Fruit fly (Drosophila melanogaster) whole organism, embryonic: ENCODE data around the gene CG18557.

ENCODE experiments used
- Atf3 ChIP-seq: fragments of 200-800 bp; sonication (Bioruptor generic); optimal IDR thresholded peaks from 3 replicates; lab custom pipeline; 2016; ENCODE audit warnings: missing biosample characterization, missing genetic modification characterization
- B-H1 ChIP-seq: fragments of 200-800 bp; sonication (Bioruptor generic); IDR thresholded peaks from 3 replicates; pipeline ENCODE4 v1.3.6; 2022; ENCODE audit warnings: missing biosample characterization, missing genetic modification characterization
- CG10543 ChIP-seq: fragments of 200-800 bp; sonication (Bioruptor generic); optimal IDR thresholded peaks from 3 replicates; lab custom pipeline; 2017; ENCODE audit warnings: missing biosample characterization, mild to moderate bottlenecking, missing genetic modification characterization, moderate library complexity
- CG11504 ChIP-seq: fragments of 200-800 bp; sonication (Bioruptor generic); optimal IDR thresholded peaks from 3 replicates; lab custom pipeline; 2019; ENCODE audit warnings: missing biosample characterization, mild to moderate bottlenecking, missing genetic modification characterization, moderate library complexity
- CG11695 ChIP-seq: fragments of 200-800 bp; sonication (Bioruptor generic); IDR thresholded peaks from 3 replicates; pipeline ENCODE4 v1.3.6; 2022; ENCODE audit warnings: missing biosample characterization, missing genetic modification characterization
- CG12155 ChIP-seq: fragments of 200-800 bp; sonication (Bioruptor generic); optimal IDR thresholded peaks from 3 replicates; lab custom pipeline; 2016; ENCODE audit warnings: missing biosample characterization, missing genetic modification characterization
- CG13775 ChIP-seq: fragments of 200-800 bp; sonication (Bioruptor generic); optimal IDR thresholded peaks from 3 replicates; lab custom pipeline; 2017; ENCODE audit warnings: missing biosample characterization, mild to moderate bottlenecking, missing genetic modification characterization
- CG14710 ChIP-seq: fragments of 200-800 bp; sonication (Bioruptor generic); optimal IDR thresholded peaks from 3 replicates; lab custom pipeline; 2019; ENCODE audit warnings: missing biosample characterization, mild to moderate bottlenecking, missing genetic modification characterization, moderate library complexity
- CG1529 ChIP-seq: fragments of 200-800 bp; sonication (Bioruptor generic); optimal IDR thresholded peaks from 3 replicates; lab custom pipeline; 2018; ENCODE audit warnings: missing biosample characterization, missing genetic modification characterization
- CG1647 ChIP-seq: fragments of 200-800 bp; sonication (Bioruptor generic); optimal IDR thresholded peaks from 3 replicates; lab custom pipeline; 2016; ENCODE audit warnings: missing biosample characterization, missing genetic modification characterization
- CG16813 ChIP-seq: fragments of 200-800 bp; sonication (Bioruptor generic); IDR thresholded peaks from 3 replicates; pipeline ENCODE4 v1.3.6; 2022; ENCODE audit warnings: missing biosample characterization, missing genetic modification characterization; ENCODE audit not compliant: partially characterized antibody
- CG2712 ChIP-seq: fragments of 200-800 bp; optimal IDR thresholded peaks from 3 replicates; lab custom pipeline; 2019; ENCODE audit warnings: missing biosample characterization, mild to moderate bottlenecking, missing genetic modification characterization, moderate library complexity
- CG3065 ChIP-seq: fragments of 200-800 bp; sonication (Bioruptor generic); optimal IDR thresholded peaks from 2 replicates; lab custom pipeline; 2016; ENCODE audit warnings: missing biosample characterization, missing genetic modification characterization
- CG3281 ChIP-seq: fragments of 200-800 bp; sonication (Bioruptor generic); optimal IDR thresholded peaks from 3 replicates; lab custom pipeline; 2017; ENCODE audit warnings: missing biosample characterization, mild to moderate bottlenecking, missing genetic modification characterization
- CG34224 ChIP-seq: fragments of 200-800 bp; sonication (Bioruptor generic); IDR thresholded peaks from 3 replicates; pipeline ENCODE4 v1.3.6; 2022; ENCODE audit warnings: missing biosample characterization, missing genetic modification characterization; ENCODE audit not compliant: partially characterized antibody
- CG34376 ChIP-seq: fragments of 200-800 bp; sonication (Bioruptor generic); optimal IDR thresholded peaks from 2 replicates; lab custom pipeline; 2018; ENCODE audit warnings: missing biosample characterization, mild to moderate bottlenecking, missing genetic modification characterization
- CG4328 ChIP-seq: fragments of 200-800 bp; sonication (Bioruptor generic); optimal IDR thresholded peaks from 3 replicates; lab custom pipeline; 2017; ENCODE audit warnings: missing biosample characterization, missing genetic modification reagents, missing genetic modification characterization
- CG4360 ChIP-seq: fragments of 200-800 bp; sonication (Bioruptor generic); IDR thresholded peaks from 2 replicates; pipeline ENCODE4 v1.3.6; 2022; ENCODE audit warnings: missing biosample characterization, missing genetic modification characterization
- CG4617 ChIP-seq: fragments of 200-800 bp; sonication (Bioruptor generic); optimal IDR thresholded peaks from 3 replicates; lab custom pipeline; 2016; ENCODE audit warnings: missing biosample characterization, missing genetic modification characterization, borderline replicate concordance
- CG5180 ChIP-seq: fragments of 200-800 bp; sonication (Bioruptor generic); optimal IDR thresholded peaks from 3 replicates; lab custom pipeline; 2017; ENCODE audit warnings: missing biosample characterization, missing genetic modification characterization, mild to moderate bottlenecking, moderate library complexity, missing genetic modification reagents
- CG6654 ChIP-seq: fragments of 200-800 bp; sonication (Bioruptor generic); optimal IDR thresholded peaks from 2 replicates; lab custom pipeline; 2017; ENCODE audit warnings: missing biosample characterization, mild to moderate bottlenecking, missing genetic modification characterization
- CG6765 ChIP-seq: fragments of 200-800 bp; sonication (Bioruptor generic); optimal IDR thresholded peaks from 3 replicates; lab custom pipeline; 2017; ENCODE audit warnings: missing biosample characterization, mild to moderate bottlenecking, missing genetic modification characterization
- CG6854 ChIP-seq: fragments of 200-800 bp; sonication (Bioruptor generic); optimal IDR thresholded peaks from 3 replicates; lab custom pipeline; 2017; ENCODE audit warnings: missing biosample characterization, mild to moderate bottlenecking, missing genetic modification characterization
- CG8944 ChIP-seq: fragments of 200-800 bp; sonication (Bioruptor generic); optimal IDR thresholded peaks from 3 replicates; lab custom pipeline; 2016; ENCODE audit warnings: missing biosample characterization, missing genetic modification characterization
- CG9932 ChIP-seq: fragments of 200-800 bp; sonication (Bioruptor generic); IDR thresholded peaks from 2 replicates; pipeline ENCODE4 v1.3.6; 2022; ENCODE audit warnings: missing biosample characterization, missing genetic modification characterization
- Deaf1 ChIP-seq: fragments of 200-800 bp; optimal IDR thresholded peaks from 3 replicates; lab custom pipeline; 2019; ENCODE audit warnings: missing biosample characterization, mild to moderate bottlenecking, missing genetic modification characterization, moderate library complexity
- Gsc ChIP-seq: fragments of 200-800 bp; sonication (Bioruptor generic); IDR thresholded peaks from 2 replicates; pipeline ENCODE4 v1.3.6; 2022; ENCODE audit warnings: missing biosample characterization, missing genetic modification characterization
- Lhr ChIP-seq: fragments of 200-800 bp; sonication (Bioruptor generic); optimal IDR thresholded peaks from 3 replicates; lab custom pipeline; 2017; ENCODE audit warnings: mild to moderate bottlenecking, missing biosample characterization, missing genetic modification reagents, missing genetic modification characterization
- MTF-1 ChIP-seq: fragments of 200-800 bp; sonication (Bioruptor generic); optimal IDR thresholded peaks from 2 replicates; lab custom pipeline; 2018; ENCODE audit warnings: missing biosample characterization, mild to moderate bottlenecking, missing genetic modification characterization, borderline replicate concordance
- Mrtf ChIP-seq: fragments of 200-800 bp; sonication (Bioruptor generic); IDR thresholded peaks from 3 replicates; pipeline ENCODE4 v1.3.6; 2022; ENCODE audit warnings: missing biosample characterization, missing genetic modification characterization
- Neu2 ChIP-seq: fragments of 200-800 bp; sonication (Bioruptor generic); optimal IDR thresholded peaks from 3 replicates; lab custom pipeline; 2016; ENCODE audit warnings: missing biosample characterization, missing genetic modification characterization, borderline replicate concordance
- NfI ChIP-seq: fragments of 200-800 bp; sonication (Bioruptor generic); optimal IDR thresholded peaks from 3 replicates; lab custom pipeline; 2018; ENCODE audit warnings: missing biosample characterization, mild to moderate bottlenecking, missing genetic modification characterization, moderate library complexity
- PHDP ChIP-seq: fragments of 200-800 bp; sonication (Bioruptor generic); optimal IDR thresholded peaks from 3 replicates; lab custom pipeline; 2018; ENCODE audit warnings: missing biosample characterization, mild to moderate bottlenecking, missing genetic modification characterization, moderate library complexity
- Sry-δ ChIP-seq: fragments of 200-800 bp; sonication (Bioruptor generic); optimal IDR thresholded peaks from 2 replicates; lab custom pipeline; 2016; ENCODE audit warnings: missing biosample characterization, missing genetic modification characterization
- Xrp1 ChIP-seq: fragments of 200-800 bp; sonication (Bioruptor generic); IDR thresholded peaks from 2 replicates; pipeline ENCODE4 v1.3.6; 2022; ENCODE audit warnings: missing biosample characterization, missing genetic modification characterization
- ab ChIP-seq: fragments of 200-800 bp; sonication (Bioruptor generic); optimal IDR thresholded peaks from 2 replicates; lab custom pipeline; 2016; ENCODE audit warnings: missing biosample characterization, missing genetic modification characterization
- ara ChIP-seq: fragments of 200-800 bp; sonication (Bioruptor generic); IDR thresholded peaks from 2 replicates; pipeline ENCODE4 v1.3.6; 2022; ENCODE audit warnings: missing biosample characterization, missing genetic modification characterization
- chinmo ChIP-seq: fragments of 200-800 bp; sonication (Bioruptor generic); IDR thresholded peaks from 4 replicates; pipeline ENCODE4 v1.3.6; 2022; ENCODE audit warnings: missing biosample characterization, missing genetic modification characterization; ENCODE audit not compliant: partially characterized antibody
- exex ChIP-seq: fragments of 200-800 bp; sonication (Bioruptor generic); optimal IDR thresholded peaks from 4 replicates; lab custom pipeline; 2018; ENCODE audit warnings: missing biosample characterization, mild to moderate bottlenecking, missing genetic modification characterization, moderate library complexity
- grn ChIP-seq: fragments of 200-800 bp; sonication (Bioruptor generic); optimal IDR thresholded peaks from 3 replicates; lab custom pipeline; 2017; ENCODE audit warnings: missing biosample characterization, missing genetic modification characterization
- hb ChIP-seq: fragments of 200-800 bp; sonication (Bioruptor generic); IDR thresholded peaks from 3 replicates; pipeline ENCODE4 v1.3.6; 2022; ENCODE audit warnings: missing biosample characterization, missing genetic modification characterization; ENCODE audit not compliant: partially characterized antibody
- kah ChIP-seq: fragments of 200-800 bp; sonication (Bioruptor generic); optimal IDR thresholded peaks from 2 replicates; lab custom pipeline; 2018; ENCODE audit warnings: missing biosample characterization, mild to moderate bottlenecking, missing genetic modification characterization
- onecut ChIP-seq: fragments of 200-800 bp; sonication (Bioruptor generic); IDR thresholded peaks from 2 replicates; pipeline ENCODE4 v1.3.6; 2022; ENCODE audit warnings: missing biosample characterization, missing genetic modification characterization
- pita ChIP-seq: fragments of 200-800 bp; sonication (Bioruptor generic); optimal IDR thresholded peaks from 2 replicates; lab custom pipeline; 2017; ENCODE audit warnings: missing biosample characterization, mild to moderate bottlenecking, missing genetic modification characterization
- pros ChIP-seq: fragments of 200-800 bp; sonication (Bioruptor generic); optimal IDR thresholded peaks from 3 replicates; lab custom pipeline; 2019; ENCODE audit warnings: missing biosample characterization, mild to moderate bottlenecking, missing genetic modification characterization, moderate library complexity
- ranshi ChIP-seq: fragments of 200-800 bp; sonication (Bioruptor generic); IDR thresholded peaks from 2 replicates; pipeline ENCODE4 v1.3.6; 2022; ENCODE audit warnings: missing biosample characterization, missing genetic modification characterization
- sd ChIP-seq: fragments of 200-800 bp; sonication (Bioruptor generic); optimal IDR thresholded peaks from 3 replicates; lab custom pipeline; 2018; ENCODE audit warnings: missing biosample characterization, mild to moderate bottlenecking, missing genetic modification characterization, moderate library complexity
- sug ChIP-seq: fragments of 200-800 bp; optimal IDR thresholded peaks from 2 replicates; lab custom pipeline; 2019; ENCODE audit warnings: missing biosample characterization, mild to moderate bottlenecking, missing genetic modification characterization, moderate library complexity
- tup ChIP-seq: fragments of 200-800 bp; sonication (Bioruptor generic); optimal IDR thresholded peaks from 2 replicates; lab custom pipeline; 2016; ENCODE audit warnings: missing biosample characterization, mild to moderate bottlenecking, missing genetic modification characterization, moderate library complexity
- zf30C ChIP-seq: fragments of 200-800 bp; sonication (Bioruptor generic); optimal IDR thresholded peaks from 3 replicates; lab custom pipeline; 2018; ENCODE audit warnings: missing biosample characterization, mild to moderate bottlenecking, missing genetic modification characterization

Gene CG18557

DNA sequence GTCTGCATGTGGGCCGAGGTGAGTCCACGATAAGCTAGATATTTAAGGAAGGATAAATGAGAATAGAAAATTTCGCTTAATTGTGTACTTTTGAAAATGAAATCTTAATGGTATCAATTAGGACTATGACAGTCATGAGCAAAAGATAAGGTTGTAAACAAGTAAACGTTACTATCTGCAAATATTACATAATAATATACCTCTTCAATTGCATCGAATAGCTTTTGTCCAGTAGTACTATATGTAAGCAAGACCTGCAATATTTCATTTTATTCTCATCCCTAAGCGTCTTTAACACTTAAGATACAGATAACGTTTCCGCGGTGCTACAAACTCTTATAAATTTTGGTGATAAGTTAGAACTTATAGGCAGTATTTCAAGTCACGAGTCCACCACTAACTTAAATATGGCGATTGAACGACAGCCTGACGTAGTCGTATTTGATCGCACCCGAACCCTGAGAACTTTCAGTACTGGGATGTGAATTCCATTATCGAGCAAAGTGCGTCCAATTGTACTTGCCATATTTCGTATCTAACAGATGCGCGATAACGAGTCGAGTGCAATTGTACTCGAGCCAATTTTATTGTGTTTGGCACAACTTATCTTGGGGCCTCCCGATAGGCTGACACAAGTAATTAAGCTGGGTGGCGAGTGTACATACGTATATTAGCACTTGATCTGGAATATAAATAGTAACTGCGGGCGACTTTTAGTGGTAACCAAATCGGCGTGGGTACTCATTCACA is 20.2 kb upstream of the CG18557 start (continued):
- TF ChIP-seq CG9932 = no peak
- no peak for TF ChIP-seq zf30C
- 0 out of 4 replicates have a peak, but pooled peaks have one; percentile 5 for TF ChIP-seq chinmo (GFP tag; lab: Robert Waterston, UW)
- TF ChIP-seq CG13775 = no peak
- TF ChIP-seq CG12155 = no peak
- peak; percentile 69 for TF ChIP-seq sug (tag; lab: Kevin White, UChicago)
- TF ChIP-seq CG3065 (GFP tag; lab: Kevin White, UChicago) = no peak
- no peak for TF ChIP-seq B-H1 (GFP tag; lab: Robert Waterston, UW)
- peak; percentile 52 for TF ChIP-seq grn (GFP tag; lab: Kevin White, UChicago)
- TF ChIP-seq CG6654 (GFP tag; lab: Kevin White, UChicago) = no peak
- peak; percentile 0 for TF ChIP-seq Sry-δ
- no peak for TF ChIP-seq pita (GFP tag; lab: Kevin White, UChicago)
- no peak for TF ChIP-seq tup (GFP tag; lab: Kevin White, UChicago)
- no peak for TF ChIP-seq CG1647 (GFP tag; lab: Kevin White, UChicago)
- TF ChIP-seq CG4360 = no peak
- TF ChIP-seq pros (GFP tag; lab: Kevin White, UChicago) = no peak
- peak; percentile 66 for TF ChIP-seq Deaf1 (tag; lab: Kevin White, UChicago)
- TF ChIP-seq MTF-1 (GFP tag; lab: Kevin White, UChicago) = no peak
- TF ChIP-seq ab (GFP tag; lab: Kevin White, UChicago) = no peak
- peak; percentile 22 for TF ChIP-seq CG10543
- no peak for TF ChIP-seq Mrtf (GFP tag; lab: Robert Waterston, UW)
- no peak for TF ChIP-seq CG6854 (GFP tag; lab: Kevin White, UChicago)
- no peak for TF ChIP-seq CG2712 (tag; lab: Kevin White, UChicago)
- TF ChIP-seq CG6765 = no peak
- TF ChIP-seq Lhr = no peak
- TF ChIP-seq Neu2 (GFP tag; lab: Kevin White, UChicago) = no peak
- peak; percentile 57 for TF ChIP-seq CG34376
- TF ChIP-seq Atf3 = no peak
- TF ChIP-seq CG4617 (GFP tag; lab: Kevin White, UChicago) = no peak
- TF ChIP-seq sd (tag; lab: Kevin White, UChicago) = peak; percentile 26
- no peak for TF ChIP-seq kah (GFP tag; lab: Kevin White, UChicago)
- no peak for TF ChIP-seq ranshi
- peak; percentile 93 for TF ChIP-seq exex (tag; lab: Kevin White, UChicago)
- no peak for TF ChIP-seq Gsc
- TF ChIP-seq CG11504 (tag; lab: Kevin White, UChicago) = no peak

DNA sequence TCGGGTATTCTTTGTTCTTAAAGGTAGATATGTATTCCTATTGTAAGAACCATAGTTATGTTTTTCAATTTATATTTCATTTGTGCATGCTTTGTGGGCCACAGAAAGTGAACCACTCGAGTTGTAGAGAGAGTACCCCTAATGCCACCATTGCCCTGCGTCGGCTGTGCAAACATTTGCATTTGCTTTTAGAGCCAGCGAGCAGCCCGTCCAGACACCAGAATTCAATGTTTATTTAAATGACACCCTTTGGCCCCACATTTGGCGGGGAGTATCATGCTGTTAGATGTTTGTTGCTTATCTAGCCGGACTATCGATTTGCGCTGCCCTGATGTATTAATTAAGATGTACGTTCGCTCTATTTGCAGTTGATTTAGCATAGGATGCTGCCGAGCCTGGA is 19.1 kb upstream of the CG18557 start:
- TF ChIP-seq hb (GFP tag; lab: Robert Waterston, UW) (no peak), CG14710 (tag; lab: Kevin White, UChicago) (peak; percentile 2), PHDP (tag; lab: Kevin White, UChicago) (peak; percentile 24), NfI (GFP tag; lab: Kevin White, UChicago) (peak; percentile 16), CG1529 (GFP tag; lab: Kevin White, UChicago) (peak; percentile 0), CG3281 (GFP tag; lab: Kevin White, UChicago) (peak; percentile 14), CG5180 (GFP tag; lab: Kevin White, UChicago) (peak; percentile 25), MTF-1 (GFP tag; lab: Kevin White, UChicago) (peak; percentile 34), CG16813 (GFP tag; lab: Robert Waterston, UW) (no peak), CG11695 (GFP tag; lab: Robert Waterston, UW) (peak; percentile 63), ara (GFP tag; lab: Robert Waterston, UW) (0 out of 2 replicates have a peak, but pooled peaks have one; percentile 34), CG4328 (peak; percentile 28), Xrp1 (GFP tag; lab: Robert Waterston, UW) (peak; percentile 57), CG8944 (GFP tag; lab: Kevin White, UChicago) (no peak), CG34224 (GFP tag; lab: Robert Waterston, UW) (no peak), onecut (peak; percentile 42; the same call in 1 of the 2 replicates)
